Fruit fly (Drosophila melanogaster): ENCODE data around the gene EMC1.

Gene EMC1

dm6 chr3R:7895457-7895856 is 11.7 kb downstream of the EMC1 start (continued):
- TF ChIP-seq Mrtf (GFP tag; IDR thresholded peaks at IDR 0.05): peak; percentile 67; the same call in 2 of the 3 replicates
- TF ChIP-seq ci (GFP tag; IDR thresholded peaks at IDR 0.05): peak; percentile 44; the same call in 1 of the 3 replicates
- no peak for TF ChIP-seq dmrt11E (tag; optimal IDR thresholded peaks at IDR 0.05)
- TF ChIP-seq CG13775 (GFP tag; optimal IDR thresholded peaks at IDR 0.05): peak; percentile 53
- TF ChIP-seq cwo (GFP tag; optimal IDR thresholded peaks at IDR 0.05): peak; percentile 77
- peak; percentile 75 for TF ChIP-seq B-H1 (GFP tag; IDR thresholded peaks at IDR 0.05)
- TF ChIP-seq CG12744 (GFP tag; optimal IDR thresholded peaks at IDR 0.05): peak; percentile 63
- no peak for TF ChIP-seq yki (optimal IDR thresholded peaks at IDR 0.05)
- TF ChIP-seq Rfx (GFP tag; IDR thresholded peaks at IDR 0.05): peak; percentile 88
- TF ChIP-seq CG7357 (GFP tag; IDR thresholded peaks at IDR 0.05): peak; percentile 47; the same call in 2 of the 3 replicates
- peak; percentile 77 for TF ChIP-seq Ptx1 (GFP tag; IDR thresholded peaks at IDR 0.05)
- peak; percentile 63; the same call in 1 of the 2 replicates for TF ChIP-seq Xrp1 (GFP tag; IDR thresholded peaks at IDR 0.05)
- no peak for TF ChIP-seq Hr78 (GFP tag; optimal IDR thresholded peaks at IDR 0.05)
- TF ChIP-seq Awh (GFP tag; IDR thresholded peaks at IDR 0.05): peak; percentile 46; the same call in 1 of the 2 replicates
- TF ChIP-seq CG3163 (GFP tag; optimal IDR thresholded peaks at IDR 0.05): no peak
- no peak for TF ChIP-seq gt (GFP tag; IDR thresholded peaks at IDR 0.05)
- no peak for TF ChIP-seq jing (GFP tag; optimal IDR thresholded peaks at IDR 0.05)
- TF ChIP-seq Trl (optimal IDR thresholded peaks at IDR 0.05): peak in 1 of 2 experiments; percentile 47
- TF ChIP-seq Trl (GFP tag; optimal IDR thresholded peaks at IDR 0.05): peak; percentile 55
- TF ChIP-seq CG13296 (GFP tag; optimal IDR thresholded peaks at IDR 0.05): peak; percentile 69
- no peak; the same call in 1 of the 2 replicates for TF ChIP-seq Dip2 (GFP tag; IDR thresholded peaks at IDR 0.05)
- 0 out of 2 replicates have a peak, but pooled peaks have one; percentile 16 for TF ChIP-seq Rx (GFP tag; IDR thresholded peaks at IDR 0.05)
- peak; percentile 57 for TF ChIP-seq Deaf1 (tag; optimal IDR thresholded peaks at IDR 0.05)
- TF ChIP-seq Myb (GFP tag; optimal IDR thresholded peaks at IDR 0.05): peak; percentile 15
- TF ChIP-seq Tbp (GFP tag; optimal IDR thresholded peaks at IDR 0.05): no peak
- no peak for TF ChIP-seq CG18262 (tag; optimal IDR thresholded peaks at IDR 0.05)
- no peak for TF ChIP-seq ato (GFP tag; IDR thresholded peaks at IDR 0.05; ENCODE audit: partially characterized antibody)
- TF ChIP-seq CG4404 (GFP tag; IDR thresholded peaks at IDR 0.05): 0 out of 2 replicates have a peak, but pooled peaks have one; percentile 26
- peak; percentile 81 for TF ChIP-seq caup (GFP tag; optimal IDR thresholded peaks at IDR 0.05; ENCODE audit: severe bottlenecking)
- peak; percentile 64 for TF ChIP-seq CG12219 (GFP tag; optimal IDR thresholded peaks at IDR 0.05)
- peak; percentile 80 for TF ChIP-seq Fer3 (tag; optimal IDR thresholded peaks at IDR 0.05)
- no peak for TF ChIP-seq Stat92E (GFP tag; optimal IDR thresholded peaks at IDR 0.05)
- no peak for TF ChIP-seq hkb (optimal IDR thresholded peaks at IDR 0.05)
- peak; percentile 77 for TF ChIP-seq hkb (GFP tag; IDR thresholded peaks at IDR 0.05)
- TF ChIP-seq CG4730 (GFP tag; IDR thresholded peaks at IDR 0.05): peak; percentile 42; the same call in 1 of the 2 replicates
- peak; percentile 47 for TF ChIP-seq CG6683 (GFP tag; optimal IDR thresholded peaks at IDR 0.05)
- TF ChIP-seq CG11085 (GFP tag; IDR thresholded peaks at IDR 0.05): peak; percentile 43
- TF ChIP-seq CG17829 (tag; optimal IDR thresholded peaks at IDR 0.05): peak; percentile 42
- TF ChIP-seq sisA (GFP tag; IDR thresholded peaks at IDR 0.05): peak; percentile 59
- TF ChIP-seq her (GFP tag; optimal IDR thresholded peaks at IDR 0.05): peak; percentile 48
- no peak for TF ChIP-seq CG32772 (GFP tag; IDR thresholded peaks at IDR 0.05)
- TF ChIP-seq CG8089 (GFP tag; optimal IDR thresholded peaks at IDR 0.05): no peak
- peak; percentile 67 for TF ChIP-seq CG6689 (GFP tag; IDR thresholded peaks at IDR 0.05)
- peak; percentile 57 for TF ChIP-seq CG15011 (GFP tag; optimal IDR thresholded peaks at IDR 0.05)
- no peak for TF ChIP-seq CG10462 (GFP tag; optimal IDR thresholded peaks at IDR 0.05)
- no peak for TF ChIP-seq Elba2 (GFP tag; optimal IDR thresholded peaks at IDR 0.05)
- no peak for TF ChIP-seq toy (GFP tag; IDR thresholded peaks at IDR 0.05)
- no peak for TF ChIP-seq CG3407 (GFP tag; optimal IDR thresholded peaks at IDR 0.05)
- TF ChIP-seq salm (tag; optimal IDR thresholded peaks at IDR 0.05): no peak
- TF ChIP-seq tup (GFP tag; optimal IDR thresholded peaks at IDR 0.05): no peak
- TF ChIP-seq CG9609 (GFP tag; optimal IDR thresholded peaks at IDR 0.05): no peak
- TF ChIP-seq Oli (tag; optimal IDR thresholded peaks at IDR 0.05): peak; percentile 70

Measured in whole organism, embryonic.